Worm (Caenorhabditis elegans) whole organism, midembryonic: ENCODE results near the gene srsx-14.

Experiments
- cog-1 ChIP-seq: sonication (generic microtip); optimal IDR thresholded peaks from 2 replicates; lab custom pipeline; 2016; ENCODE audit warnings: missing genetic modification characterization, missing compliant biosample characterization
- flt-1 ChIP-seq: fragments of 200-800 bp; sonication (Bioruptor generic); IDR thresholded peaks from 2 replicates; pipeline ENCODE4 v1.3.6; 2022; ENCODE audit warnings: missing genetic modification characterization, missing compliant biosample characterization
- klf-2 ChIP-seq: fragments of 200-800 bp; sonication (Bioruptor generic); conservative IDR thresholded peaks from 2 replicates; pipeline ENCODE4 v1.3.6; 2022; ENCODE audit warnings: missing genetic modification reagents, missing genetic modification characterization, missing compliant biosample characterization
- ztf-29 ChIP-seq: fragments of 200-800 bp; sonication (Bioruptor generic); IDR thresholded peaks from 2 replicates; pipeline ENCODE4 v1.3.6; 2022; ENCODE audit warnings: missing genetic modification reagents, missing genetic modification characterization, missing compliant biosample characterization

ce11 chrIV:5583184-5583583, 43.8 kb downstream of the srsx-14 start:
- TF ChIP-seq cog-1 (tag; lab: Kevin White, UChicago) (no peak), klf-2 (GFP tag; lab: Robert Waterston, UW) (no peak), flt-1 (GFP tag; lab: Robert Waterston, UW) (no peak), ztf-29 (GFP tag; lab: Robert Waterston, UW) (no peak)
